Fruit fly (Drosophila melanogaster) whole organism, embryonic: ENCODE measurements around the gene MED28.

Source experiments
- Ada2b ChIP-seq: fragments of 200-800 bp; sonication (Bioruptor generic); IDR thresholded peaks from 2 replicates; pipeline ENCODE4 v1.3.6; 2022; ENCODE audit warnings: missing biosample characterization, missing genetic modification characterization
- Antp ChIP-seq: fragments of 200-800 bp; sonication (Bioruptor generic); optimal IDR thresholded peaks from 3 replicates; lab custom pipeline; 2016; ENCODE audit warnings: missing biosample characterization, missing genetic modification characterization
- BtbVII ChIP-seq: fragments of 200-800 bp; sonication (Bioruptor generic); optimal IDR thresholded peaks from 3 replicates; lab custom pipeline; 2017; ENCODE audit warnings: missing biosample characterization, mild to moderate bottlenecking, missing genetic modification characterization
- CG11085 ChIP-seq: fragments of 200-800 bp; sonication (Bioruptor generic); IDR thresholded peaks from 2 replicates; pipeline ENCODE4 v1.3.6; 2022; ENCODE audit warnings: missing biosample characterization, missing genetic modification characterization
- CG12299 ChIP-seq: fragments of 200-800 bp; sonication (Bioruptor generic); optimal IDR thresholded peaks from 2 replicates; lab custom pipeline; 2018; ENCODE audit warnings: missing biosample characterization, mild to moderate bottlenecking, missing genetic modification characterization
- CG14014 ChIP-seq: fragments of 200-800 bp; sonication (Bioruptor generic); IDR thresholded peaks from 2 replicates; pipeline ENCODE4 v1.3.6; 2022; ENCODE audit warnings: missing biosample characterization, missing genetic modification characterization
- CG1602 ChIP-seq: fragments of 200-800 bp; sonication (Bioruptor generic); optimal IDR thresholded peaks from 3 replicates; lab custom pipeline; 2016; ENCODE audit warnings: missing biosample characterization, missing genetic modification characterization
- CG17361 ChIP-seq: fragments of 200-800 bp; sonication (Bioruptor generic); IDR thresholded peaks from 3 replicates; pipeline ENCODE4 v1.3.6; 2022; ENCODE audit warnings: missing biosample characterization, missing genetic modification characterization
- CG3065 ChIP-seq: fragments of 200-800 bp; sonication (Bioruptor generic); optimal IDR thresholded peaks from 2 replicates; lab custom pipeline; 2016; ENCODE audit warnings: missing biosample characterization, missing genetic modification characterization
- CG31388 ChIP-seq: fragments of 200-800 bp; sonication (Bioruptor generic); optimal IDR thresholded peaks from 2 replicates; lab custom pipeline; 2016; ENCODE audit warnings: missing biosample characterization, missing genetic modification characterization
- CG32532 ChIP-seq: fragments of 200-800 bp; sonication (Bioruptor generic); IDR thresholded peaks from 2 replicates; pipeline ENCODE4 v1.3.6; 2022; ENCODE audit warnings: missing biosample characterization, missing genetic modification characterization
- CG34224 ChIP-seq: fragments of 200-800 bp; sonication (Bioruptor generic); IDR thresholded peaks from 3 replicates; pipeline ENCODE4 v1.3.6; 2022; ENCODE audit warnings: missing biosample characterization, missing genetic modification characterization; ENCODE audit not compliant: partially characterized antibody
- CG3838 ChIP-seq: fragments of 200-800 bp; sonication (Bioruptor generic); optimal IDR thresholded peaks from 3 replicates; lab custom pipeline; 2016; ENCODE audit warnings: missing biosample characterization, missing genetic modification characterization
- CG3995 ChIP-seq: fragments of 200-800 bp; sonication (Bioruptor generic); optimal IDR thresholded peaks from 3 replicates; lab custom pipeline; 2016; ENCODE audit warnings: missing biosample characterization, missing genetic modification characterization
- CG4730 ChIP-seq: fragments of 200-800 bp; sonication (Bioruptor generic); IDR thresholded peaks from 2 replicates; pipeline ENCODE4 v1.3.6; 2022; ENCODE audit warnings: missing biosample characterization, missing genetic modification characterization
- CG6683 ChIP-seq: fragments of 200-800 bp; sonication (Bioruptor generic); optimal IDR thresholded peaks from 2 replicates; lab custom pipeline; 2017; ENCODE audit warnings: missing biosample characterization, mild to moderate bottlenecking, missing genetic modification characterization, missing genetic modification reagents
- CG6813 ChIP-seq: fragments of 200-800 bp; sonication (Bioruptor generic); optimal IDR thresholded peaks from 2 replicates; lab custom pipeline; 2017; ENCODE audit warnings: missing biosample characterization, missing genetic modification characterization, mild to moderate bottlenecking, moderate library complexity, missing genetic modification reagents
- CG7987 ChIP-seq: fragments of 200-800 bp; sonication (Bioruptor generic); optimal IDR thresholded peaks from 2 replicates; lab custom pipeline; 2018; ENCODE audit warnings: missing biosample characterization, mild to moderate bottlenecking, missing genetic modification characterization, moderate library complexity
- CG8765 ChIP-seq: fragments of 200-800 bp; sonication (Bioruptor generic); IDR thresholded peaks from 2 replicates; pipeline ENCODE4 v1.3.6; 2022; ENCODE audit warnings: missing biosample characterization, missing genetic modification characterization
- D19A ChIP-seq: fragments of 200-800 bp; optimal IDR thresholded peaks from 3 replicates; lab custom pipeline; 2019; ENCODE audit warnings: missing biosample characterization, mild to moderate bottlenecking, missing genetic modification characterization, moderate library complexity
- Dip3 ChIP-seq: fragments of 200-800 bp; sonication (Bioruptor generic); optimal IDR thresholded peaks from 3 replicates; lab custom pipeline; 2016; ENCODE audit warnings: missing biosample characterization, missing genetic modification characterization
- Ets97D ChIP-seq: fragments of 200-800 bp; sonication (Bioruptor generic); optimal IDR thresholded peaks from 3 replicates; lab custom pipeline; 2016; ENCODE audit warnings: missing biosample characterization, missing genetic modification characterization
- Fer2 ChIP-seq: fragments of 200-800 bp; sonication (Bioruptor generic); optimal IDR thresholded peaks from 2 replicates; lab custom pipeline; 2018; ENCODE audit warnings: missing biosample characterization, mild to moderate bottlenecking, missing genetic modification characterization, moderate library complexity
- Hsf ChIP-seq: fragments of 200-800 bp; sonication (Bioruptor generic); optimal IDR thresholded peaks from 3 replicates; lab custom pipeline; 2016; ENCODE audit warnings: missing biosample characterization, missing genetic modification characterization
- MESR4 ChIP-seq: fragments of 200-800 bp; sonication (Bioruptor generic); optimal IDR thresholded peaks from 2 replicates; lab custom pipeline; 2018; ENCODE audit warnings: missing biosample characterization, mild to moderate bottlenecking, missing genetic modification characterization, moderate library complexity
- NC2β ChIP-seq: fragments of 200-800 bp; sonication (Bioruptor generic); optimal IDR thresholded peaks from 2 replicates; lab custom pipeline; 2016; ENCODE audit warnings: missing biosample characterization, missing genetic modification characterization
- PHDP ChIP-seq: fragments of 200-800 bp; sonication (Bioruptor generic); optimal IDR thresholded peaks from 3 replicates; lab custom pipeline; 2018; ENCODE audit warnings: missing biosample characterization, mild to moderate bottlenecking, missing genetic modification characterization, moderate library complexity
- Pdp1 ChIP-seq, 2 experiments: fragments of 200-800 bp; sonication (Bioruptor generic); optimal IDR thresholded peaks; 3 replicates each; lab custom pipeline; 2016; ENCODE audit warnings: missing biosample characterization in 2 of 2, missing genetic modification characterization in 2 of 2, mild to moderate bottlenecking in 1 of 2, moderate library complexity in 1 of 2
- Stat92E ChIP-seq, 3 experiments: fragments of >200 bp in 2 of 3; fragments of 200-800 bp in 1 of 3; sonication (Bioruptor generic) in 1 of 3; optimal IDR thresholded peaks; 2 replicates each; lab custom pipeline; 2017 to 2019; ENCODE audit warnings: missing biosample characterization in 3 of 3, missing genetic modification characterization in 3 of 3, mild to moderate bottlenecking in 1 of 3, moderate library complexity in 1 of 3
- cas ChIP-seq: fragments of 200-800 bp; sonication (Bioruptor generic); IDR thresholded peaks from 2 replicates; pipeline ENCODE4 v1.3.6; 2022; ENCODE audit warnings: missing biosample characterization, missing genetic modification characterization
- chm ChIP-seq: fragments of 200-800 bp; sonication (Bioruptor generic); IDR thresholded peaks from 2 replicates; pipeline ENCODE4 v1.3.6; 2022; ENCODE audit warnings: missing biosample characterization, missing genetic modification characterization
- gfzf ChIP-seq: fragments of 200-800 bp; sonication (Bioruptor generic); optimal IDR thresholded peaks from 2 replicates; lab custom pipeline; 2016; ENCODE audit warnings: missing biosample characterization, mild to moderate bottlenecking, missing genetic modification characterization, moderate library complexity
- ind ChIP-seq: fragments of 200-800 bp; sonication (Bioruptor generic); optimal IDR thresholded peaks from 3 replicates; lab custom pipeline; 2016; ENCODE audit warnings: missing biosample characterization, missing genetic modification characterization
- knrl ChIP-seq: fragments of 200-800 bp; sonication (Bioruptor generic); IDR thresholded peaks from 3 replicates; pipeline ENCODE4 v1.3.6; 2022; ENCODE audit warnings: missing biosample characterization, missing genetic modification characterization; ENCODE audit not compliant: partially characterized antibody
- lbe ChIP-seq: fragments of 200-800 bp; sonication (Bioruptor generic); optimal IDR thresholded peaks from 2 replicates; lab custom pipeline; 2016; ENCODE audit warnings: missing biosample characterization, mild to moderate bottlenecking, missing genetic modification characterization
- lov ChIP-seq, 2 experiments: fragments of 200-800 bp in 1 of 2; fragments of >200 bp in 1 of 2; sonication (Bioruptor generic) in 1 of 2; IDR thresholded peaks in 1 of 2; optimal IDR thresholded peaks in 1 of 2; 2 replicates in 1 of 2; 3 replicates in 1 of 2; pipeline versions ENCODE4 v1.3.6 to Lab custom; 2017 to 2022; ENCODE audit warnings: missing biosample characterization in 1 of 2, missing genetic modification characterization in 1 of 2
- nom ChIP-seq: fragments of 200-800 bp; sonication (Bioruptor generic); optimal IDR thresholded peaks from 2 replicates; lab custom pipeline; 2017; ENCODE audit warnings: missing biosample characterization, missing genetic modification characterization, mild to moderate bottlenecking, moderate library complexity, missing genetic modification reagents
- peb ChIP-seq: fragments of 200-800 bp; sonication (Bioruptor generic); IDR thresholded peaks from 2 replicates; pipeline ENCODE4 v1.3.6; 2022; ENCODE audit warnings: missing biosample characterization, missing genetic modification characterization
- pita ChIP-seq: fragments of 200-800 bp; sonication (Bioruptor generic); optimal IDR thresholded peaks from 2 replicates; lab custom pipeline; 2017; ENCODE audit warnings: missing biosample characterization, mild to moderate bottlenecking, missing genetic modification characterization
- prd ChIP-seq, 3 experiments: fragments of >200 bp in 2 of 3; fragments of 200-800 bp in 1 of 3; sonication (Bioruptor generic) in 1 of 3; optimal IDR thresholded peaks in 2 of 3; IDR thresholded peaks in 1 of 3; 2 replicates in 2 of 3; 3 replicates in 1 of 3; pipeline versions ENCODE4 v1.3.6 to Lab custom; 2017 to 2022; ENCODE audit warnings: missing biosample characterization in 1 of 3, missing genetic modification characterization in 1 of 3
- repo ChIP-seq: fragments of 200-800 bp; sonication (Bioruptor generic); optimal IDR thresholded peaks from 2 replicates; lab custom pipeline; 2016; ENCODE audit warnings: missing biosample characterization, missing genetic modification characterization
- sc ChIP-seq, 3 experiments: fragments of >200 bp in 2 of 3; fragments of 200-800 bp in 1 of 3; sonication (Bioruptor generic) in 1 of 3; optimal IDR thresholded peaks; 2 replicates in 2 of 3; 3 replicates in 1 of 3; lab custom pipeline; 2017; ENCODE audit warnings: mild to moderate bottlenecking in 1 of 3, missing biosample characterization in 1 of 3, missing genetic modification characterization in 1 of 3, missing genetic modification reagents in 1 of 3
- scrt ChIP-seq: fragments of 200-800 bp; sonication (Bioruptor generic); optimal IDR thresholded peaks from 2 replicates; lab custom pipeline; 2018; ENCODE audit warnings: missing biosample characterization, mild to moderate bottlenecking, missing genetic modification characterization, moderate library complexity
- sr ChIP-seq: fragments of 200-800 bp; sonication (Bioruptor generic); IDR thresholded peaks from 3 replicates; pipeline ENCODE4 v1.3.6; 2022; ENCODE audit warnings: missing biosample characterization, missing genetic modification characterization
- stc ChIP-seq: fragments of 200-800 bp; sonication (Bioruptor generic); IDR thresholded peaks from 2 replicates; pipeline ENCODE4 v1.3.6; 2022; ENCODE audit warnings: missing biosample characterization, missing genetic modification characterization
- tna ChIP-seq: fragments of 200-800 bp; sonication (Bioruptor generic); IDR thresholded peaks from 2 replicates; pipeline ENCODE4 v1.3.6; 2022; ENCODE audit warnings: missing biosample characterization, missing genetic modification characterization; ENCODE audit not compliant: partially characterized antibody

The MED28 gene

dm6 chr3R:25472635-25473552, 3.9 kb upstream of the MED28 start, which contains the start of the genes Fur1 and Vps33B (continued):
- TF ChIP-seq sc (optimal IDR thresholded peaks at IDR 0.05; lab: Kevin White, UChicago) (no peak), sc (GFP tag; optimal IDR thresholded peaks at IDR 0.05; lab: Kevin White, UChicago) (peak; percentile 96), CG4730 (GFP tag; lab: Robert Waterston, UW) (peak; percentile 92), CG6683 (GFP tag; lab: Kevin White, UChicago) (peak; percentile 86), gfzf (GFP tag; lab: Kevin White, UChicago) (peak; percentile 43), prd (optimal IDR thresholded peaks at IDR 0.05; lab: Kevin White, UChicago) (no peak), prd (GFP tag; IDR thresholded peaks at IDR 0.05; lab: Robert Waterston, UW) (peak; percentile 97), nom (GFP tag; lab: Kevin White, UChicago) (peak; percentile 86), knrl (GFP tag; lab: Robert Waterston, UW) (peak; percentile 81), CG1602 (GFP tag; lab: Kevin White, UChicago) (peak; percentile 98), D19A (tag; lab: Kevin White, UChicago) (peak; percentile 92), CG34224 (GFP tag; lab: Robert Waterston, UW) (peak; percentile 73), chm (peak; percentile 84), stc (GFP tag; lab: Robert Waterston, UW) (peak; percentile 93), Pdp1 (GFP tag; optimal IDR thresholded peaks at IDR 0.05; lab: Kevin White, UChicago) (peak; percentile 98 to 99), ind (GFP tag; lab: Kevin White, UChicago) (peak; percentile 99), CG12299 (peak; percentile 94), Ada2b (GFP tag; lab: Robert Waterston, UW) (peak; percentile 95), tna (GFP tag; lab: Robert Waterston, UW) (peak; percentile 69), CG8765 (GFP tag; lab: Robert Waterston, UW) (peak; percentile 89), NC2β (GFP tag; lab: Kevin White, UChicago) (peak; percentile 97), CG17361 (GFP tag; lab: Robert Waterston, UW) (peak; percentile 99), BtbVII (peak; percentile 96), Stat92E (GFP tag; optimal IDR thresholded peaks at IDR 0.05; lab: Kevin White, UChicago) (peak in 1 of 3 experiments; percentile 75), Fer2 (tag; lab: Kevin White, UChicago) (peak; percentile 93), Ets97D (GFP tag; lab: Kevin White, UChicago) (peak; percentile 96), CG3995 (GFP tag; lab: Kevin White, UChicago) (peak; percentile 81), PHDP (tag; lab: Kevin White, UChicago) (peak; percentile 96), CG14014 (GFP tag; lab: Robert Waterston, UW) (peak; percentile 94), MESR4 (GFP tag; lab: Kevin White, UChicago) (peak; percentile 53), Antp (GFP tag; lab: Kevin White, UChicago) (peak; percentile 98), peb (GFP tag; lab: Robert Waterston, UW) (peak; percentile 88), CG7987 (GFP tag; lab: Kevin White, UChicago) (peak; percentile 88), CG3838 (GFP tag; lab: Kevin White, UChicago) (peak; percentile 92), CG31388 (peak; percentile 96), Dip3 (peak; percentile 98), CG3065 (GFP tag; lab: Kevin White, UChicago) (peak; percentile 95), scrt (GFP tag; lab: Kevin White, UChicago) (peak; percentile 87), lbe (GFP tag; lab: Kevin White, UChicago) (peak; percentile 94), CG6813 (GFP tag; lab: Kevin White, UChicago) (peak; percentile 88), cas (GFP tag; lab: Robert Waterston, UW) (peak; percentile 82), CG11085 (peak; percentile 91), pita (GFP tag; lab: Kevin White, UChicago) (no peak), repo (peak; percentile 97), lov (optimal IDR thresholded peaks at IDR 0.05; lab: Kevin White, UChicago) (peak; percentile 7), lov (GFP tag; IDR thresholded peaks at IDR 0.05; lab: Robert Waterston, UW) (peak; percentile 84; the same call in 1 of the 3 replicates), sr (GFP tag; lab: Robert Waterston, UW) (peak; percentile 31; the same call in 1 of the 3 replicates), CG32532 (GFP tag; lab: Robert Waterston, UW) (peak; percentile 95), Hsf (GFP tag; lab: Kevin White, UChicago) (peak; percentile 99)
